Worm (Caenorhabditis elegans) whole organism, late embryonic: ENCODE data around the gene F58G1.2.

Experiments
- C08G9.2 ChIP-seq: sonication (generic microtip); optimal IDR thresholded peaks from 2 replicates; lab custom pipeline; 2016; ENCODE audit warnings: mild to moderate bottlenecking, missing genetic modification characterization, moderate library complexity, missing compliant biosample characterization
- C38D4.7 ChIP-seq: fragments of 200-800 bp; sonication (Bioruptor generic); optimal IDR thresholded peaks from 2 replicates; lab custom pipeline; 2018; ENCODE audit warnings: mild to moderate bottlenecking, missing genetic modification characterization, moderate library complexity, missing compliant biosample characterization
- F13H6.1 ChIP-seq: sonication (generic microtip); optimal IDR thresholded peaks from 2 replicates; lab custom pipeline; 2016; ENCODE audit warnings: missing genetic modification characterization, missing compliant biosample characterization
- K02D7.2 ChIP-seq: sonication (generic microtip); optimal IDR thresholded peaks from 2 replicates; lab custom pipeline; 2017; ENCODE audit warnings: mild to moderate bottlenecking, missing genetic modification characterization, missing compliant biosample characterization
- Y22D7AL.16 ChIP-seq: sonication (generic microtip); optimal IDR thresholded peaks from 2 replicates; lab custom pipeline; 2016; ENCODE audit warnings: missing genetic modification characterization, missing compliant biosample characterization
- ahr-1 ChIP-seq: sonication (generic microtip); optimal IDR thresholded peaks from 2 replicates; lab custom pipeline; 2016; ENCODE audit warnings: missing genetic modification characterization, missing compliant biosample characterization
- ama-1 ChIP-seq: fragments of 150-350 bp; optimal IDR thresholded peaks from 2 replicates; lab custom pipeline; 2014
- ceh-14 ChIP-seq: sonication (generic microtip); optimal IDR thresholded peaks from 2 replicates; lab custom pipeline; 2016; ENCODE audit warnings: missing genotype, missing genetic modification characterization, missing compliant biosample characterization
- ceh-18 ChIP-seq: sonication (generic microtip); optimal IDR thresholded peaks from 2 replicates; lab custom pipeline; 2016; ENCODE audit warnings: missing genetic modification characterization, missing compliant biosample characterization
- ceh-2 ChIP-seq: sonication (generic microtip); optimal IDR thresholded peaks from 2 replicates; lab custom pipeline; 2016; ENCODE audit warnings: missing genotype, missing genetic modification characterization, missing compliant biosample characterization
- ceh-22 ChIP-seq: sonication (generic microtip); optimal IDR thresholded peaks from 2 replicates; lab custom pipeline; 2017; ENCODE audit warnings: missing biosample characterization, missing genetic modification characterization
- ceh-24 ChIP-seq: sonication (generic microtip); optimal IDR thresholded peaks from 2 replicates; lab custom pipeline; 2016; ENCODE audit warnings: mild to moderate bottlenecking, missing genetic modification characterization, missing compliant biosample characterization
- ceh-30 ChIP-seq: fragments of 150-350 bp; optimal IDR thresholded peaks from 2 replicates; lab custom pipeline; 2014; ENCODE audit warnings: missing biosample characterization, missing genetic modification characterization
- ceh-31 ChIP-seq: sonication (generic microtip); optimal IDR thresholded peaks from 2 replicates; lab custom pipeline; 2016; ENCODE audit warnings: missing genetic modification characterization, missing compliant biosample characterization
- ceh-6 ChIP-seq: fragments of 200-800 bp; sonication (Bioruptor generic); optimal IDR thresholded peaks from 2 replicates; lab custom pipeline; 2018; ENCODE audit warnings: mild to moderate bottlenecking, missing genetic modification characterization, missing compliant biosample characterization
- dmd-4 ChIP-seq: sonication (generic microtip); optimal IDR thresholded peaks from 2 replicates; lab custom pipeline; 2016; ENCODE audit warnings: borderline replicate concordance, missing genetic modification characterization, missing compliant biosample characterization
- dve-1 ChIP-seq: sonication (generic microtip); optimal IDR thresholded peaks from 2 replicates; lab custom pipeline; 2017; ENCODE audit warnings: antibody characterized with exemption, mild to moderate bottlenecking, missing genetic modification characterization, missing compliant biosample characterization
- elt-2 ChIP-seq: sonication (generic microtip); optimal IDR thresholded peaks from 2 replicates; lab custom pipeline; 2016; ENCODE audit warnings: missing genetic modification reagents, missing genetic modification characterization, missing compliant biosample characterization
- ets-4 ChIP-seq: sonication (generic microtip); optimal IDR thresholded peaks from 2 replicates; lab custom pipeline; 2016; ENCODE audit warnings: missing genetic modification characterization, missing compliant biosample characterization
- eyg-1 ChIP-seq: sonication (generic microtip); optimal IDR thresholded peaks from 2 replicates; lab custom pipeline; 2016; ENCODE audit warnings: missing genotype, missing genetic modification characterization, missing compliant biosample characterization
- fax-1 ChIP-seq: sonication (generic microtip); optimal IDR thresholded peaks from 2 replicates; lab custom pipeline; 2016; ENCODE audit warnings: missing genotype, missing genetic modification characterization, missing compliant biosample characterization
- gmeb-2 ChIP-seq: sonication (generic microtip); optimal IDR thresholded peaks from 2 replicates; lab custom pipeline; 2016; ENCODE audit warnings: missing genetic modification characterization, inconsistent platforms, missing compliant biosample characterization
- hlh-13 ChIP-seq: fragments of 200-800 bp; sonication (Bioruptor generic); optimal IDR thresholded peaks from 2 replicates; lab custom pipeline; 2018; ENCODE audit warnings: mild to moderate bottlenecking, missing genetic modification characterization, missing compliant biosample characterization
- hlh-15 ChIP-seq: sonication (generic microtip); optimal IDR thresholded peaks from 2 replicates; lab custom pipeline; 2016; ENCODE audit warnings: missing genetic modification characterization, missing compliant biosample characterization
- hlh-30 ChIP-seq: sonication (generic microtip); optimal IDR thresholded peaks from 2 replicates; lab custom pipeline; 2017; ENCODE audit warnings: antibody characterized with exemption, missing genetic modification characterization, missing compliant biosample characterization; ENCODE audit not compliant: insufficient read depth
- hlh-6 ChIP-seq: sonication (generic microtip); optimal IDR thresholded peaks from 2 replicates; lab custom pipeline; 2016; ENCODE audit warnings: missing genotype, missing genetic modification characterization, missing compliant biosample characterization
- hlh-8 ChIP-seq: sonication (generic microtip); optimal IDR thresholded peaks from 2 replicates; lab custom pipeline; 2016; ENCODE audit warnings: missing genotype, missing genetic modification characterization, missing compliant biosample characterization
- lin-11 ChIP-seq: fragments of 200-800 bp; sonication (Bioruptor generic); optimal IDR thresholded peaks from 2 replicates; lab custom pipeline; 2018; ENCODE audit warnings: mild to moderate bottlenecking, missing genetic modification characterization, missing compliant biosample characterization
- madf-2 ChIP-seq: sonication (generic microtip); optimal IDR thresholded peaks from 2 replicates; lab custom pipeline; 2017; ENCODE audit warnings: missing genetic modification characterization, missing compliant biosample characterization
- mec-3 ChIP-seq: sonication (generic microtip); optimal IDR thresholded peaks from 2 replicates; lab custom pipeline; 2016; ENCODE audit warnings: borderline replicate concordance, missing genetic modification characterization, missing compliant biosample characterization
- nhr-11 ChIP-seq: fragments of 150-350 bp; optimal IDR thresholded peaks from 2 replicates; lab custom pipeline; 2014; ENCODE audit warnings: missing biosample characterization, missing genetic modification characterization
- pat-9 ChIP-seq: fragments of 200-800 bp; sonication (Bioruptor generic); optimal IDR thresholded peaks from 2 replicates; lab custom pipeline; 2018; ENCODE audit warnings: mild to moderate bottlenecking, missing genetic modification characterization, moderate library complexity, missing compliant biosample characterization
- pha-2 ChIP-seq: sonication (generic microtip); optimal IDR thresholded peaks from 2 replicates; lab custom pipeline; 2017; ENCODE audit warnings: mild to moderate bottlenecking, missing genetic modification characterization, missing compliant biosample characterization
- pros-1 ChIP-seq: fragments of 150-350 bp; optimal IDR thresholded peaks from 2 replicates; lab custom pipeline; 2014; ENCODE audit warnings: missing biosample characterization, missing genetic modification reagents, missing genetic modification characterization
- ref-2 ChIP-seq: sonication (generic microtip); optimal IDR thresholded peaks from 2 replicates; lab custom pipeline; 2016; ENCODE audit warnings: missing genetic modification characterization, missing compliant biosample characterization
- rnt-1 ChIP-seq: sonication (generic microtip); optimal IDR thresholded peaks from 2 replicates; lab custom pipeline; 2016; ENCODE audit warnings: missing genetic modification characterization, missing compliant biosample characterization
- sdc-2 ChIP-seq: sonication (generic microtip); optimal IDR thresholded peaks from 2 replicates; lab custom pipeline; 2016; ENCODE audit warnings: missing genotype, missing genetic modification characterization, missing compliant biosample characterization
- sox-2 ChIP-seq: fragments of 200-800 bp; sonication (Bioruptor generic); IDR thresholded peaks from 2 replicates; pipeline ENCODE4 v1.3.6; 2022; ENCODE audit warnings: missing genetic modification reagents, missing genetic modification characterization, missing compliant biosample characterization
- sox-4 ChIP-seq: sonication (generic microtip); optimal IDR thresholded peaks from 2 replicates; lab custom pipeline; 2017; ENCODE audit warnings: mild to moderate bottlenecking, missing genetic modification characterization, inconsistent platforms, missing compliant biosample characterization
- syd-9 ChIP-seq: sonication (generic microtip); optimal IDR thresholded peaks from 2 replicates; lab custom pipeline; 2016; ENCODE audit warnings: mild to moderate bottlenecking, missing genetic modification characterization, moderate library complexity, missing compliant biosample characterization
- tbx-2 ChIP-seq: sonication (generic microtip); optimal IDR thresholded peaks from 2 replicates; lab custom pipeline; 2016; ENCODE audit warnings: missing genetic modification characterization, missing compliant biosample characterization
- tbx-7 ChIP-seq: sonication (generic microtip); optimal IDR thresholded peaks from 2 replicates; lab custom pipeline; 2016; ENCODE audit warnings: missing genotype, missing genetic modification characterization, missing compliant biosample characterization
- unc-42 ChIP-seq: sonication (generic microtip); optimal IDR thresholded peaks from 2 replicates; lab custom pipeline; 2016; ENCODE audit warnings: missing genotype, missing genetic modification characterization, missing compliant biosample characterization
- unc-55 ChIP-seq: sonication (generic microtip); optimal IDR thresholded peaks from 2 replicates; lab custom pipeline; 2017; ENCODE audit warnings: missing biosample characterization, missing genetic modification reagents, missing genetic modification characterization
- zip-5 ChIP-seq: sonication (generic microtip); optimal IDR thresholded peaks from 2 replicates; lab custom pipeline; 2016; ENCODE audit warnings: missing genetic modification characterization, missing compliant biosample characterization
- ztf-16 ChIP-seq: sonication (generic microtip); optimal IDR thresholded peaks from 2 replicates; lab custom pipeline; 2017; ENCODE audit warnings: missing genetic modification characterization, missing compliant biosample characterization

The F58G1.2 gene

DNA sequence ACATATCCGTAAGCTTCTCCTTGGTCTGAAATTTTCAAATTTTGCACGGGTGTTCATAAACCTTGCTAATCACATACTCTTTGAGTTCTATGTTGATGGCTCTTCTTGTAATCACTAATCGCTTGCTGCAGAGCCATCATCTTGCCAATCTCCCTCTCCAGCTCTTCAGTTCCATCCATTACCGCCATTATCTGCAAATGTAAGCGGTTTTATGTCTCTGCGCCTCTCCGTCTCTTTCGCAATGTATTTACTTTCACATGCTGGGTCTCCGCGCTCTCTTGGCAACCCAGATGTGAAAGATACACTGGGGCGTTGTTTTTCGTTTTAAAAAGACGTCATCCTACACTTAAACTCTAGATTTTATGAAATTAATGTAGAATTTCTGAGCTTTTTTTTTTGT is 34.5 kb upstream of the F58G1.2 start:
- TF ChIP-seq K02D7.2 (no peak), elt-2 (tag; lab: Kevin White, UChicago) (peak; percentile 6), hlh-15 (tag; lab: Kevin White, UChicago) (no peak), madf-2 (tag; lab: Kevin White, UChicago) (no peak), ceh-30 (tag; lab: Kevin White, UChicago) (no peak), dmd-4 (tag; lab: Kevin White, UChicago) (no peak), ets-4 (tag; lab: Kevin White, UChicago) (no peak), ceh-18 (tag; lab: Kevin White, UChicago) (peak; percentile 9), unc-55 (GFP tag; lab: Kevin White, UChicago) (peak; percentile 67), rnt-1 (tag; lab: Kevin White, UChicago) (peak; percentile 43), nhr-11 (no peak), tbx-2 (tag; lab: Kevin White, UChicago) (peak; percentile 35), hlh-13 (no peak), ceh-31 (tag; lab: Kevin White, UChicago) (peak; percentile 0), ztf-16 (tag; lab: Kevin White, UChicago) (no peak), tbx-7 (tag; lab: Kevin White, UChicago) (no peak)
- TF ChIP-seq, all 69 proteins: peak for 6

- TF ChIP-seq ahr-1 (tag; lab: Kevin White, UChicago) (no peak), sox-2 (no peak), sox-4 (tag; lab: Kevin White, UChicago) (no peak), ceh-6 (no peak), gmeb-2 (tag; lab: Kevin White, UChicago) (no peak), dmd-4 (tag; lab: Kevin White, UChicago) (no peak), ceh-24 (no peak), F13H6.1 (no peak), ceh-31 (tag; lab: Kevin White, UChicago) (no peak)
- TF ChIP-seq, all 69 proteins: peak for 0
Observed at ce11 chrII:12948158-12948557, 29.3 kb upstream of the F58G1.2 start, which contains the start of gene F58G1.7. Gene F58G1.7, minus strand, starts transcription at chrII:12948258.

ce11 chrII:12944587-12945126 is 25.8 kb upstream of the F58G1.2 start:
- TF ChIP-seq pros-1 (tag; lab: Kevin White, UChicago), result peak; percentile 85
- TF ChIP-seq eyg-1 (tag; lab: Kevin White, UChicago), result peak; percentile 62
- TF ChIP-seq C38D4.7 (GFP tag; lab: Kevin White, UChicago), result peak; percentile 42
- TF ChIP-seq hlh-8 (tag; lab: Kevin White, UChicago), result peak; percentile 25
- TF ChIP-seq hlh-30, result peak; percentile 78
- TF ChIP-seq fax-1, result no peak
- peak; percentile 50 for TF ChIP-seq tbx-7 (tag; lab: Kevin White, UChicago)
- peak; percentile 14 for TF ChIP-seq lin-11
- peak; percentile 34 for TF ChIP-seq pat-9 (tag; lab: Kevin White, UChicago)
- no peak for TF ChIP-seq ceh-22 (tag; lab: Kevin White, UChicago)
- peak; percentile 99 for TF ChIP-seq ama-1
- peak; percentile 31; the same call in 1 of the 2 replicates for TF ChIP-seq sox-2
- TF ChIP-seq syd-9 (tag; lab: Kevin White, UChicago), result peak; percentile 50
- TF ChIP-seq ceh-18 (tag; lab: Kevin White, UChicago), result peak; percentile 79
- peak; percentile 6 for TF ChIP-seq unc-42 (tag; lab: Kevin White, UChicago)
- peak; percentile 35 for TF ChIP-seq dve-1 (tag; lab: Kevin White, UChicago)
- TF ChIP-seq Y22D7AL.16 (tag; lab: Kevin White, UChicago), result no peak
- peak; percentile 82 for TF ChIP-seq elt-2 (tag; lab: Kevin White, UChicago)
- peak; percentile 85 for TF ChIP-seq ref-2 (tag; lab: Kevin White, UChicago)
- TF ChIP-seq F13H6.1, result peak; percentile 37
- TF ChIP-seq rnt-1 (tag; lab: Kevin White, UChicago), result peak; percentile 48
- TF ChIP-seq ceh-14 (tag; lab: Kevin White, UChicago), result no peak
- no peak for TF ChIP-seq zip-5 (tag; lab: Kevin White, UChicago)
- no peak for TF ChIP-seq mec-3
- peak; percentile 26 for TF ChIP-seq madf-2 (tag; lab: Kevin White, UChicago)
- TF ChIP-seq ets-4 (tag; lab: Kevin White, UChicago), result peak; percentile 12
- TF ChIP-seq hlh-13, result no peak
- TF ChIP-seq gmeb-2 (tag; lab: Kevin White, UChicago), result peak; percentile 45
- TF ChIP-seq hlh-6, result peak; percentile 65
- peak; percentile 82 for TF ChIP-seq tbx-2 (tag; lab: Kevin White, UChicago)
- no peak for TF ChIP-seq hlh-15 (tag; lab: Kevin White, UChicago)
- TF ChIP-seq ceh-6, result peak; percentile 24
- peak; percentile 78 for TF ChIP-seq pha-2 (tag; lab: Kevin White, UChicago)
- peak; percentile 67 for TF ChIP-seq sdc-2 (tag; lab: Kevin White, UChicago)
- TF ChIP-seq C08G9.2 (tag; lab: Kevin White, UChicago), result peak; percentile 70
- TF ChIP-seq ceh-2 (tag; lab: Kevin White, UChicago), result peak; percentile 47
- TF ChIP-seq ceh-31 (tag; lab: Kevin White, UChicago), result peak; percentile 74
